Worm (Caenorhabditis elegans): ENCODE measurements around the gene cysl-1.

Gene cysl-1

ce11 chrX:9934009-9934323 is 20.4 kb downstream of the cysl-1 start:
- TF ChIP-seq dve-1 (tag; optimal IDR thresholded peaks at IDR 0.05) (no peak), K09A11.1 (tag; optimal IDR thresholded peaks at IDR 0.05; ENCODE audit: insufficient read depth) (no peak), pqm-1 (tag; optimal IDR thresholded peaks at IDR 0.05) (no peak), ceh-22 (tag; optimal IDR thresholded peaks at IDR 0.05) (no peak), ceh-6 (GFP tag; optimal IDR thresholded peaks at IDR 0.05) (no peak), zip-5 (tag; optimal IDR thresholded peaks at IDR 0.05) (no peak), eyg-1 (tag; optimal IDR thresholded peaks at IDR 0.05) (no peak), pax-1 (tag; optimal IDR thresholded peaks at IDR 0.05) (no peak), hlh-6 (tag; optimal IDR thresholded peaks at IDR 0.05) (no peak), sox-4 (tag; optimal IDR thresholded peaks at IDR 0.05) (no peak)

DNA sequence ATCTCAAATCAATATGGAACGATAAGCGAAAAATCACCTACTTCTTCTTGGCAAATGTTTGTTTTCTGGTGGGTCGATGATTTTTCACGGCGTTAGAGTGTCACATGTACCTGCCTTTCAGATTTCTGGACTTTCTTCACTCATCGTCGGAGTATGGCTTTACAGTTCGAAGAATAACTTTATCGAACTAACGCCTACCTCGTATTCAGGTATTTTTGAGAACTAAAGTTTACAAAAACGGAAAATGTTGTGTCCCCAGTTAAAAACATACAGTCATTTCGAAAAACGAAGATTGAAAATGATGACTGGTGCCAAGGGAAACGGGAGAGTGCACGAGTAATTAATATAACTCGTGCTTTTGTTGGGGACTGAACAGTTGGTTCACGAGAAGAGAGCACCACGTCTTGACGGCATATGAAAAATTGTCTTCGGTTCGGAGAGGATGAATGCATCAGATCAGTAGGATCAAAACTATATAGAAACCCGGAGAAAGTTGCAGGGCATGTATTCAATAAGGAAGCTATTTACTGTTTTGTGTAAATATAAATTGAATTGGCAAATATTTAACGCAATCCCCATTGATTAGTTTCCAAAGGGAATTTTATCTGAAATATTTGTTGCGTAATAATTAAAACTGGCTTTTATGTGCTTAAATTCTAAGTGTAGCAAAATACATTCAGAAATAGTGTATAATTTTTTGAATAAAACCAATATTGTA is 20.9 kb downstream of the cysl-1 start:
- TF ChIP-seq unc-55 (GFP tag; optimal IDR thresholded peaks at IDR 0.05) (peak; percentile 5), fkh-6 (tag; optimal IDR thresholded peaks at IDR 0.05) (no peak)

DNA sequence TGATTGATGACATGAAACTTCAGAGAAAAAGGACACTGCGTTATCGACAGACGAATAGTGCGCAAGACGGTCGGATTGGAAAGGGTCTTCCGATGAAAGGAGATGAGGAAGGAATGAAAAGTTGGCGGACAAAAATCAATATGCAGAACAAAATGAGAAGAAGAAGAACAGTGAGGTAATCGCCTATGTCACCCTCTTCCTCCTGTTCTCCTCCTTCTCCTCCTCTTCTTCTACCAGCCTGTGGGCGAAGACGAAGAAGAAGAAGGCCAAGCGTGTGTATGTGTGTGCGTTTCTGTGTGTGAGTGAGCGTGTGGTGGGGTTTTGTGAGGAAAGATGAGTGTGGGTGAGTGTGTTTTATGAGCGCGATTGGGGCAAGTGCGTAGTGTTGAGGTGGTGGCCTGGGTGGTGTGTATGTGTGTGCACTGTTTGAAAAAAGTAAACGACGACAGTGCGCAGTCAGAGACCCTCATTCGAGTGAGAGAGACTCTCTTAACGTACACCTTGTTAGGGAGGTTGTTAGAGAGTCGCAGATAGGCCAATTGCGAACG is 22.0 kb downstream of the cysl-1 start, which contains the start of gene tsp-21:
tsp-21 (plus strand) TSS at position 146 of the 548 bp plus-strand sequence.
- TF ChIP-seq ztf-16 (tag; optimal IDR thresholded peaks at IDR 0.05), result peak; percentile 32
- TF ChIP-seq tbx-2 (tag; optimal IDR thresholded peaks at IDR 0.05), result peak; percentile 87
- TF ChIP-seq npax-4 (tag; optimal IDR thresholded peaks at IDR 0.05), result no peak
- TF ChIP-seq sox-2 (GFP tag; IDR thresholded peaks at IDR 0.05), result no peak
- TF ChIP-seq C38D4.7 (GFP tag; optimal IDR thresholded peaks at IDR 0.05), result no peak
- peak; percentile 55 for TF ChIP-seq C08G9.2 (tag; optimal IDR thresholded peaks at IDR 0.05)
- no peak for TF ChIP-seq lim-6 (tag; optimal IDR thresholded peaks at IDR 0.05)
- TF ChIP-seq ceh-19 (GFP tag; optimal IDR thresholded peaks at IDR 0.05), result no peak
- TF ChIP-seq zip-5 (tag; optimal IDR thresholded peaks at IDR 0.05), result no peak
- peak; percentile 47 for TF ChIP-seq sox-4 (tag; optimal IDR thresholded peaks at IDR 0.05)
- no peak for TF ChIP-seq fkh-10 (GFP tag; optimal IDR thresholded peaks at IDR 0.05)
- TF ChIP-seq ttx-3 (tag; optimal IDR thresholded peaks at IDR 0.05), result no peak
- TF ChIP-seq ceh-48 (tag; optimal IDR thresholded peaks at IDR 0.05), result no peak
- TF ChIP-seq pha-2 (tag; optimal IDR thresholded peaks at IDR 0.05), result peak; percentile 55
- TF ChIP-seq rnt-1 (tag; optimal IDR thresholded peaks at IDR 0.05), result peak; percentile 90
- no peak for TF ChIP-seq nhr-11 (tag; optimal IDR thresholded peaks at IDR 0.05)
- no peak for TF ChIP-seq hlh-13 (GFP tag; optimal IDR thresholded peaks at IDR 0.05)
- TF ChIP-seq gmeb-2 (tag; optimal IDR thresholded peaks at IDR 0.05), result no peak
- no peak for TF ChIP-seq unc-86 (tag; optimal IDR thresholded peaks at IDR 0.05)
- TF ChIP-seq pat-9 (tag; optimal IDR thresholded peaks at IDR 0.05), result peak; percentile 10
- no peak for TF ChIP-seq ceh-22 (tag; optimal IDR thresholded peaks at IDR 0.05)
- peak; percentile 85 for TF ChIP-seq hlh-6 (tag; optimal IDR thresholded peaks at IDR 0.05)
- TF ChIP-seq ahr-1 (tag; optimal IDR thresholded peaks at IDR 0.05), result no peak
- peak; percentile 41 for TF ChIP-seq fkh-6 (tag; optimal IDR thresholded peaks at IDR 0.05)
- TF ChIP-seq fax-1 (tag; optimal IDR thresholded peaks at IDR 0.05), result peak; percentile 42
- TF ChIP-seq K02D7.2 (tag; optimal IDR thresholded peaks at IDR 0.05), result no peak
- peak; percentile 41 for TF ChIP-seq dve-1 (tag; optimal IDR thresholded peaks at IDR 0.05)
- no peak for TF ChIP-seq pag-3 (tag; optimal IDR thresholded peaks at IDR 0.05; ENCODE audit: borderline replicate concordance)
- TF ChIP-seq madf-2 (tag; optimal IDR thresholded peaks at IDR 0.05), result peak; percentile 80
- TF ChIP-seq ceh-34 (tag; optimal IDR thresholded peaks at IDR 0.05), result peak; percentile 72
- TF ChIP-seq ceh-31 (tag; optimal IDR thresholded peaks at IDR 0.05), result peak; percentile 68
- TF ChIP-seq ref-2 (tag; optimal IDR thresholded peaks at IDR 0.05), result peak; percentile 76
- peak; percentile 16 for TF ChIP-seq F13H6.1 (tag; optimal IDR thresholded peaks at IDR 0.05)
- TF ChIP-seq ceh-2 (tag; optimal IDR thresholded peaks at IDR 0.05), result peak; percentile 52
- TF ChIP-seq pha-4 (tag; optimal IDR thresholded peaks at IDR 0.05), result no peak
- peak; percentile 2 for TF ChIP-seq tbx-7 (tag; optimal IDR thresholded peaks at IDR 0.05)
- TF ChIP-seq lin-11 (tag; optimal IDR thresholded peaks at IDR 0.05), result no peak
- TF ChIP-seq hlh-15 (tag; optimal IDR thresholded peaks at IDR 0.05), result no peak
- TF ChIP-seq hlh-30 (tag; optimal IDR thresholded peaks at IDR 0.05; ENCODE audit: insufficient read depth), result peak; percentile 46
- TF ChIP-seq nfya-1 (tag; optimal IDR thresholded peaks at IDR 0.05), result peak; percentile 79
- TF ChIP-seq K09A11.1 (tag; optimal IDR thresholded peaks at IDR 0.05; ENCODE audit: insufficient read depth), result peak; percentile 20
- TF ChIP-seq elt-2 (tag; optimal IDR thresholded peaks at IDR 0.05), result peak; percentile 81

All from whole organism, late embryonic.